Worm (Caenorhabditis elegans): ENCODE measurements around the gene srf-3.

ce11 chrIV:12894996-12895395 is 45.7 kb downstream of the srf-3 start, which contains the start of gene K08D8.11:
- no peak for TF ChIP-seq elt-3 (tag; optimal IDR thresholded peaks at IDR 0.05)
- TF ChIP-seq ets-5 (GFP tag; IDR thresholded peaks at IDR 0.05), result no peak
- no peak for TF ChIP-seq lir-3 (tag; optimal IDR thresholded peaks at IDR 0.05; ENCODE audit: poor library complexity)
- no peak for TF ChIP-seq mab-9 (GFP tag; IDR thresholded peaks at IDR 0.05)
